Worm (Caenorhabditis elegans) whole organism, L4 larva: Measurements from ENCODE around the gene srbc-79.

Experiments used
- F49E8.2 ChIP-seq: sonication (generic microtip); optimal IDR thresholded peaks from 2 replicates; lab custom pipeline; 2016; ENCODE audit warnings: missing compliant biosample characterization, mild to moderate bottlenecking, missing genetic modification characterization, borderline replicate concordance
- daf-12 ChIP-seq: fragments of 150-350 bp; optimal IDR thresholded peaks from 2 replicates; lab custom pipeline; 2014; ENCODE audit warnings: missing biosample characterization, missing genetic modification reagents, missing genetic modification characterization
- daf-16 ChIP-seq, 3 experiments: sonication (generic microtip); optimal IDR thresholded peaks; 2 replicates each; lab custom pipeline; 2016 to 2017; ENCODE audit warnings: missing genetic modification characterization in 3 of 3, missing genetic modification reagents in 3 of 3, mild to moderate bottlenecking in 2 of 3, missing compliant biosample characterization in 2 of 3, missing biosample characterization in 1 of 3, moderate library complexity in 1 of 3
- jun-1 ChIP-seq: fragments of 150-350 bp; optimal IDR thresholded peaks from 2 replicates; lab custom pipeline; 2014; ENCODE audit warnings: missing biosample characterization, missing genetic modification reagents, missing genetic modification characterization
- madf-5 ChIP-seq, 2 experiments: fragments of 200-800 bp; sonication (Bioruptor generic); IDR thresholded peaks; 2 replicates each; pipeline ENCODE4 v1.3.6; 2022; ENCODE audit warnings: missing compliant biosample characterization in 2 of 2, missing genetic modification characterization in 2 of 2
- nhr-28 ChIP-seq: fragments of 150-350 bp; optimal IDR thresholded peaks from 2 replicates; lab custom pipeline; 2014; ENCODE audit warnings: missing biosample characterization, missing genetic modification characterization
- nhr-76 ChIP-seq: fragments of 150-350 bp; optimal IDR thresholded peaks from 2 replicates; lab custom pipeline; 2014; ENCODE audit warnings: missing biosample characterization, missing genetic modification characterization
- zip-11 ChIP-seq: fragments of 200-800 bp; sonication (Bioruptor generic); IDR thresholded peaks from 2 replicates; pipeline ENCODE4 v1.3.6; 2022; ENCODE audit warnings: missing genetic modification characterization, missing compliant biosample characterization
- ztf-7 ChIP-seq: fragments of 150-350 bp; optimal IDR thresholded peaks from 2 replicates; lab custom pipeline; 2014; ENCODE audit warnings: missing biosample characterization, missing genetic modification characterization

DNA sequence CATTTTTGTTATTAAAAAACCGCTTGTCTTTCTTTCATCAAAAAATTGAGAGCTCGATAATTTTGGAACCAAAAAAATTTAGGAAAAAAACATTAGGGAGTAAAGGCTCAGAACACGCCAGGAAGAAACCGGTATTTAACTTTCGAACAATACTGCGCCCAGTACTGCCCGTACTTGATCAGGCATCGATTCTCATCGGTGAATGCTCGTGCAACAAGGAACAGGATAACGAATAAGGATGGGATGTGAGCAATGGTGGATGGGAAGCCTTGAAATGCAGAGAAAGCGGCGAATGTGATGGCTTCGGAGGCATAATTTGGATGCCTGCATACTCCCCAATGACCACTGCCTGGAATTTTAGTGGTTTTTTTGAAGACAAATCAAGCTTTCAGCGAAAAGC lies 11.5 kb downstream of the srbc-79 start:
- TF ChIP-seq nhr-28 (tag; lab: Kevin White, UChicago) = no peak
- no peak for TF ChIP-seq F49E8.2
- TF ChIP-seq daf-12 (tag; lab: Kevin White, UChicago) = no peak
- no peak for TF ChIP-seq daf-16 (GFP tag; optimal IDR thresholded peaks at IDR 0.05; lab: Kevin White, UChicago)
- TF ChIP-seq daf-16 (tag; optimal IDR thresholded peaks at IDR 0.05; lab: Kevin White, UChicago) = no peak
- TF ChIP-seq ztf-7 = no peak
- no peak for TF ChIP-seq nhr-76 (tag; lab: Kevin White, UChicago)
- no peak for TF ChIP-seq madf-5 (GFP tag; IDR thresholded peaks at IDR 0.05; lab: Robert Waterston, UW)
- no peak for TF ChIP-seq zip-11 (GFP tag; lab: Robert Waterston, UW)
- TF ChIP-seq jun-1 (tag; lab: Kevin White, UChicago) = no peak
